Worm (Caenorhabditis elegans): ENCODE data around the gene dmsr-15.
A peak's percentile ranks its signal among the peaks of the same experiment; 100 is the strongest.

Gene dmsr-15

ce11 chrV:6787906-6788430, 40.7 kb downstream of the dmsr-15 start, which contains the start of gene ZC404.2:
Gene ZC404.2, plus strand, starts transcription at chrV:6787952.
- TF ChIP-seq K02D7.2 (tag; optimal IDR thresholded peaks at IDR 0.05) (no peak), dmd-4 (tag; optimal IDR thresholded peaks at IDR 0.05; ENCODE audit: borderline replicate concordance) (no peak), ama-1 (optimal IDR thresholded peaks at IDR 0.05) (peak; percentile 46)

DNA sequence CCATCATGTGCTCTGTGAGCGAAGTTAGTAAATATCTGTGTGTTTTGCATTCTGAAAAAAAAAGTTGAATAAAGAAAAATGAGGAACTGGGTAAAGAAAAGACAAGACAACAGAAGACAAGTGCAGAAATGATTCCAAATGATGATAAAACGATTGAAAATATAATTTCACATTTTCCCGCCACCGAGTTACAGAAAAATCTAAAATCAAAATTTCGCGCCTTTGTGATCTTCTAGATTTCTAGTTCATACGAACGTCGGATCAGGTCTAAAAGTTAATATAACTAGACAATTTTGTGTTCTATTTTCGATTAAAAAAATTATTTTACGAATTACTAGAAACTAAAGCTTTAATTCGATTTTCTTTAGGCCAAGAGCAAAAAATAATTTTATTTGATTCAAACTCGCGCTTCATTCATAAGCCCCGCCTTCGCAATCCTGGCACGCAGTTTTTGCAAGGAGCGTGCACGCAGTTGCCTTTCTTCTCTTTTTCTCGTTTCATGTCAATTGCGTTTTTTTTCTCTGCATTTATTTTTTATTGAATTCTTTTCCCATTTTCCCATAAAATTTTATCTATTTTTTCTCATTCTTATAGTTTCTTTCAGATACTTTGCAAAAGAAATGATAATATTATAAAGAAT, 43.7 kb downstream of the dmsr-15 start, which contains the start of the genes spn-4 and spe-39:
TSS of gene spn-4 (minus strand) at position 51 of the 640 bp plus-strand sequence.
TSS of gene spe-39 (plus strand) at position 599 of the 640 bp plus-strand sequence.
- TF ChIP-seq K09A11.1 (tag; optimal IDR thresholded peaks at IDR 0.05; ENCODE audit: insufficient read depth): peak; percentile 35
- no peak for TF ChIP-seq F13H6.1 (tag; optimal IDR thresholded peaks at IDR 0.05)
- TF ChIP-seq ceh-14 (tag; optimal IDR thresholded peaks at IDR 0.05): peak; percentile 8
- no peak for TF ChIP-seq ceh-24 (tag; optimal IDR thresholded peaks at IDR 0.05)
- peak; percentile 28 for TF ChIP-seq sox-4 (tag; optimal IDR thresholded peaks at IDR 0.05)
- TF ChIP-seq K02D7.2 (tag; optimal IDR thresholded peaks at IDR 0.05): no peak
- peak; percentile 71 for TF ChIP-seq unc-42 (tag; optimal IDR thresholded peaks at IDR 0.05)
- TF ChIP-seq gmeb-2 (tag; optimal IDR thresholded peaks at IDR 0.05): no peak
- TF ChIP-seq ets-4 (tag; optimal IDR thresholded peaks at IDR 0.05): no peak
- TF ChIP-seq ahr-1 (tag; optimal IDR thresholded peaks at IDR 0.05): no peak
- peak; percentile 16 for TF ChIP-seq ref-2 (tag; optimal IDR thresholded peaks at IDR 0.05)
- TF ChIP-seq ceh-18 (tag; optimal IDR thresholded peaks at IDR 0.05): no peak
- TF ChIP-seq hlh-30 (tag; optimal IDR thresholded peaks at IDR 0.05; ENCODE audit: insufficient read depth): no peak
- no peak for TF ChIP-seq ceh-22 (tag; optimal IDR thresholded peaks at IDR 0.05)
- peak; percentile 59 for TF ChIP-seq elt-2 (tag; optimal IDR thresholded peaks at IDR 0.05)
- TF ChIP-seq lim-6 (tag; optimal IDR thresholded peaks at IDR 0.05): no peak
- no peak for TF ChIP-seq dmd-4 (tag; optimal IDR thresholded peaks at IDR 0.05; ENCODE audit: borderline replicate concordance)
- no peak for TF ChIP-seq fkh-6 (tag; optimal IDR thresholded peaks at IDR 0.05)
- no peak for TF ChIP-seq mec-3 (tag; optimal IDR thresholded peaks at IDR 0.05; ENCODE audit: borderline replicate concordance)
- TF ChIP-seq hlh-8 (tag; optimal IDR thresholded peaks at IDR 0.05): no peak
- peak; percentile 7 for TF ChIP-seq fax-1 (tag; optimal IDR thresholded peaks at IDR 0.05)
- TF ChIP-seq ceh-30 (tag; optimal IDR thresholded peaks at IDR 0.05): no peak
- TF ChIP-seq fkh-10 (GFP tag; optimal IDR thresholded peaks at IDR 0.05): no peak
- peak; percentile 74 for TF ChIP-seq nfya-1 (tag; optimal IDR thresholded peaks at IDR 0.05)
- TF ChIP-seq ceh-31 (tag; optimal IDR thresholded peaks at IDR 0.05): peak; percentile 39
- peak; percentile 62 for TF ChIP-seq sox-2 (GFP tag; IDR thresholded peaks at IDR 0.05)
- peak; percentile 20 for TF ChIP-seq ceh-2 (tag; optimal IDR thresholded peaks at IDR 0.05)
- TF ChIP-seq pag-3 (tag; optimal IDR thresholded peaks at IDR 0.05; ENCODE audit: borderline replicate concordance): no peak
- TF ChIP-seq sdc-2 (tag; optimal IDR thresholded peaks at IDR 0.05): no peak
- TF ChIP-seq odd-2 (tag; optimal IDR thresholded peaks at IDR 0.05): peak; percentile 21
- TF ChIP-seq pros-1 (tag; optimal IDR thresholded peaks at IDR 0.05): no peak
- TF ChIP-seq T23F11.4 (GFP tag; optimal IDR thresholded peaks at IDR 0.05): no peak
- TF ChIP-seq lin-11 (tag; optimal IDR thresholded peaks at IDR 0.05): no peak
- TF ChIP-seq ztf-16 (tag; optimal IDR thresholded peaks at IDR 0.05): peak; percentile 29
- TF ChIP-seq pax-1 (tag; optimal IDR thresholded peaks at IDR 0.05): peak; percentile 64
- TF ChIP-seq che-1 (tag; optimal IDR thresholded peaks at IDR 0.05): no peak
- TF ChIP-seq pat-9 (tag; optimal IDR thresholded peaks at IDR 0.05): no peak
- TF ChIP-seq ceh-45 (GFP tag; IDR thresholded peaks at IDR 0.05): no peak
- no peak for TF ChIP-seq ttx-3 (tag; optimal IDR thresholded peaks at IDR 0.05)
- no peak for TF ChIP-seq rnt-1 (tag; optimal IDR thresholded peaks at IDR 0.05)
- no peak for TF ChIP-seq unc-86 (tag; optimal IDR thresholded peaks at IDR 0.05)
- TF ChIP-seq elt-4 (tag; optimal IDR thresholded peaks at IDR 0.05): no peak
- TF ChIP-seq Y22D7AL.16 (tag; optimal IDR thresholded peaks at IDR 0.05): peak; percentile 30
- no peak for TF ChIP-seq eyg-1 (tag; optimal IDR thresholded peaks at IDR 0.05)
- TF ChIP-seq ceh-48 (tag; optimal IDR thresholded peaks at IDR 0.05): no peak
- no peak for TF ChIP-seq nhr-232 (tag; optimal IDR thresholded peaks at IDR 0.05)
- peak; percentile 29 for TF ChIP-seq dve-1 (tag; optimal IDR thresholded peaks at IDR 0.05)
- no peak for TF ChIP-seq ceh-6 (GFP tag; optimal IDR thresholded peaks at IDR 0.05)
- TF ChIP-seq zip-5 (tag; optimal IDR thresholded peaks at IDR 0.05): peak; percentile 10

All from whole organism, late embryonic.